Fruit fly (Drosophila melanogaster): ENCODE measurements around the gene CG33932.

Gene CG33932

dm6 chrX:19763440-19764002 lies 19.3 kb downstream of the CG33932 start:
- peak; percentile 20 for TF ChIP-seq CG3919 (GFP tag; optimal IDR thresholded peaks at IDR 0.05)
- peak; percentile 22 for TF ChIP-seq Hr4 (GFP tag; optimal IDR thresholded peaks at IDR 0.05)
- no peak for TF ChIP-seq CG8319 (GFP tag; optimal IDR thresholded peaks at IDR 0.05)
- no peak for TF ChIP-seq CG7368 (GFP tag; optimal IDR thresholded peaks at IDR 0.05)
- TF ChIP-seq pdm3 (GFP tag; optimal IDR thresholded peaks at IDR 0.05): peak; percentile 10
- peak; percentile 66 for TF ChIP-seq Eip78C (GFP tag)
- peak; percentile 11 for TF ChIP-seq Hr39 (GFP tag; optimal IDR thresholded peaks at IDR 0.05)
- TF ChIP-seq CG32006 (GFP tag; optimal IDR thresholded peaks at IDR 0.05): peak; percentile 32
- TF ChIP-seq fkh (GFP tag; optimal IDR thresholded peaks at IDR 0.05): peak; percentile 37
- TF ChIP-seq acj6 (GFP tag; optimal IDR thresholded peaks at IDR 0.05): peak; percentile 13
- TF ChIP-seq CG31627 (GFP tag; optimal IDR thresholded peaks at IDR 0.05): peak; percentile 15

dm6 chrX:19764824-19765489 lies 20.7 kb downstream of the CG33932 start, which contains the start of gene CG12702:
CG12702 (minus strand) TSS chrX:19764874.
- TF ChIP-seq CG32006 (GFP tag; optimal IDR thresholded peaks at IDR 0.05): peak; percentile 13
- peak; percentile 50 for TF ChIP-seq Eip78C (GFP tag)
- no peak for TF ChIP-seq Gug (GFP tag; IDR thresholded peaks at IDR 0.05)

- TF ChIP-seq vri (GFP tag; optimal IDR thresholded peaks at IDR 0.05) (no peak), CG8632 (GFP tag; optimal IDR thresholded peaks at IDR 0.05) (no peak), ss (GFP tag; optimal IDR thresholded peaks at IDR 0.05) (no peak), CG7368 (GFP tag; optimal IDR thresholded peaks at IDR 0.05) (no peak), Gug (GFP tag; IDR thresholded peaks at IDR 0.05) (no peak), CG16779 (tag; optimal IDR thresholded peaks at IDR 0.05) (no peak), Sox14 (GFP tag; optimal IDR thresholded peaks at IDR 0.05) (no peak), CG10631 (GFP tag; optimal IDR thresholded peaks at IDR 0.05) (no peak), Blimp-1 (GFP tag; optimal IDR thresholded peaks at IDR 0.05) (no peak)
These were observed 21.4 kb downstream of the CG33932 start for dm6 chrX:19765490-19766212.

- no peak for TF ChIP-seq CG11294 (GFP tag; IDR thresholded peaks at IDR 0.05)
- peak; percentile 26 for TF ChIP-seq CG1621 (tag; optimal IDR thresholded peaks at IDR 0.05)
- TF ChIP-seq vri (GFP tag; optimal IDR thresholded peaks at IDR 0.05): peak; percentile 46
- TF ChIP-seq Sox102F (GFP tag; optimal IDR thresholded peaks at IDR 0.05): peak; percentile 50
- peak; percentile 46 for TF ChIP-seq pdm3 (GFP tag; optimal IDR thresholded peaks at IDR 0.05)
- no peak for TF ChIP-seq Gug (GFP tag; IDR thresholded peaks at IDR 0.05)
- no peak for TF ChIP-seq fkh (GFP tag; optimal IDR thresholded peaks at IDR 0.05)
- peak; percentile 82 for TF ChIP-seq Eip78C (GFP tag)
- peak; percentile 41 for TF ChIP-seq spab (GFP tag; optimal IDR thresholded peaks at IDR 0.05)
- TF ChIP-seq Met (GFP tag; optimal IDR thresholded peaks at IDR 0.05): peak; percentile 74
- no peak for TF ChIP-seq CG6276 (GFP tag; optimal IDR thresholded peaks at IDR 0.05)
- peak; percentile 37 for TF ChIP-seq dsx (GFP tag; optimal IDR thresholded peaks at IDR 0.05; ENCODE audit: poor library complexity, severe bottlenecking)
- TF ChIP-seq CG7368 (GFP tag; optimal IDR thresholded peaks at IDR 0.05): peak; percentile 39
- peak; percentile 56 for TF ChIP-seq CG10669 (GFP tag; optimal IDR thresholded peaks at IDR 0.05)
- TF ChIP-seq Blimp-1 (GFP tag; optimal IDR thresholded peaks at IDR 0.05): no peak
- peak; percentile 40 for TF ChIP-seq Ets21C (GFP tag; optimal IDR thresholded peaks at IDR 0.05)
- TF ChIP-seq Hr39 (GFP tag; optimal IDR thresholded peaks at IDR 0.05): peak; percentile 68
- no peak for TF ChIP-seq CG11762 (GFP tag; optimal IDR thresholded peaks at IDR 0.05; ENCODE audit: insufficient read depth)
- peak; percentile 43 for TF ChIP-seq Eip75B (GFP tag; optimal IDR thresholded peaks at IDR 0.05)
- TF ChIP-seq OdsH (GFP tag; optimal IDR thresholded peaks at IDR 0.05): peak; percentile 49
- no peak for TF ChIP-seq Hr38 (GFP tag; optimal IDR thresholded peaks at IDR 0.05)
- no peak for TF ChIP-seq CG6854 (GFP tag; optimal IDR thresholded peaks at IDR 0.05)
- peak in 1 of 2 experiments; percentile 17 for TF ChIP-seq salr (GFP tag; optimal IDR thresholded peaks at IDR 0.05)
- TF ChIP-seq CG6163 (GFP tag; IDR thresholded peaks at IDR 0.05): no peak; the same call in 1 of the 3 replicates
- peak; percentile 32 for TF ChIP-seq acj6 (GFP tag; optimal IDR thresholded peaks at IDR 0.05)
- TF ChIP-seq lz (GFP tag; optimal IDR thresholded peaks at IDR 0.05): peak; percentile 46
- TF ChIP-seq CG34406 (GFP tag; optimal IDR thresholded peaks at IDR 0.05): peak; percentile 39
- TF ChIP-seq net (GFP tag; optimal IDR thresholded peaks at IDR 0.05): peak; percentile 31
- no peak for TF ChIP-seq CG16779 (tag; optimal IDR thresholded peaks at IDR 0.05)
- TF ChIP-seq CG9139 (GFP tag; optimal IDR thresholded peaks at IDR 0.05): peak; percentile 33
These were observed 25.7 kb downstream of the CG33932 start for dm6 chrX:19769821-19770519.

All from whole organism, prepupa.